Fruit fly (Drosophila melanogaster) whole organism, embryonic: ENCODE measurements around the gene CG6470.

ENCODE experiments used
- Aef1 ChIP-seq: fragments of 200-800 bp; sonication (Bioruptor generic); IDR thresholded peaks from 3 replicates; pipeline ENCODE4 v1.3.6; 2022; ENCODE audit warnings: missing biosample characterization, missing genetic modification characterization
- BEAF-32 ChIP-seq: fragments of 200-800 bp; sonication (Bioruptor generic); optimal IDR thresholded peaks from 3 replicates; lab custom pipeline; 2017; ENCODE audit warnings: missing biosample characterization, missing genetic modification characterization, mild to moderate bottlenecking, moderate library complexity, missing genetic modification reagents
- CG10209 ChIP-seq: fragments of 200-800 bp; sonication (Bioruptor generic); optimal IDR thresholded peaks from 3 replicates; lab custom pipeline; 2017; ENCODE audit warnings: missing biosample characterization, mild to moderate bottlenecking, missing genetic modification characterization, missing genetic modification reagents
- CG10431 ChIP-seq: fragments of 200-800 bp; sonication (Bioruptor generic); optimal IDR thresholded peaks from 3 replicates; lab custom pipeline; 2018; ENCODE audit warnings: missing biosample characterization, mild to moderate bottlenecking, missing genetic modification characterization
- CG10543 ChIP-seq: fragments of 200-800 bp; sonication (Bioruptor generic); optimal IDR thresholded peaks from 3 replicates; lab custom pipeline; 2017; ENCODE audit warnings: missing biosample characterization, mild to moderate bottlenecking, missing genetic modification characterization, moderate library complexity
- CG11398 ChIP-seq: fragments of 200-800 bp; sonication (Bioruptor generic); optimal IDR thresholded peaks from 2 replicates; lab custom pipeline; 2016; ENCODE audit warnings: missing biosample characterization, missing genetic modification characterization
- CG13123 ChIP-seq: fragments of 200-800 bp; sonication (Bioruptor generic); optimal IDR thresholded peaks from 2 replicates; lab custom pipeline; 2016; ENCODE audit warnings: missing biosample characterization, missing genetic modification characterization
- CG15601 ChIP-seq: fragments of 200-800 bp; sonication (Bioruptor generic); optimal IDR thresholded peaks from 3 replicates; lab custom pipeline; 2019; ENCODE audit warnings: missing biosample characterization, mild to moderate bottlenecking, missing genetic modification characterization, moderate library complexity
- CG16813 ChIP-seq: fragments of 200-800 bp; sonication (Bioruptor generic); IDR thresholded peaks from 3 replicates; pipeline ENCODE4 v1.3.6; 2022; ENCODE audit warnings: missing biosample characterization, missing genetic modification characterization; ENCODE audit not compliant: partially characterized antibody
- CG16863 ChIP-seq: fragments of 200-800 bp; sonication (Bioruptor generic); optimal IDR thresholded peaks from 3 replicates; lab custom pipeline; 2016; ENCODE audit warnings: missing biosample characterization, missing genetic modification characterization
- CG1832 ChIP-seq: fragments of 200-800 bp; sonication (Bioruptor generic); optimal IDR thresholded peaks from 2 replicates; lab custom pipeline; 2017; ENCODE audit warnings: missing biosample characterization, mild to moderate bottlenecking, missing genetic modification characterization, inconsistent platforms
- CG18599 ChIP-seq: fragments of 200-800 bp; sonication (Bioruptor generic); optimal IDR thresholded peaks from 3 replicates; lab custom pipeline; 2017; ENCODE audit warnings: missing biosample characterization, missing genetic modification characterization, mild to moderate bottlenecking, moderate library complexity, missing genetic modification reagents
- CG2889 ChIP-seq: fragments of 200-800 bp; sonication (Bioruptor generic); IDR thresholded peaks from 3 replicates; pipeline ENCODE4 v1.3.6; 2022; ENCODE audit warnings: missing biosample characterization, missing genetic modification characterization
- CG3847 ChIP-seq: fragments of 200-800 bp; sonication (Bioruptor generic); IDR thresholded peaks from 2 replicates; pipeline ENCODE4 v1.3.6; 2022; ENCODE audit warnings: missing biosample characterization, missing genetic modification characterization
- CG3995 ChIP-seq: fragments of 200-800 bp; sonication (Bioruptor generic); optimal IDR thresholded peaks from 3 replicates; lab custom pipeline; 2016; ENCODE audit warnings: missing biosample characterization, missing genetic modification characterization
- CG43689 ChIP-seq: fragments of 200-800 bp; sonication (Bioruptor generic); IDR thresholded peaks from 2 replicates; pipeline ENCODE4 v1.3.6; 2022; ENCODE audit warnings: missing biosample characterization, missing genetic modification characterization
- CG6689 ChIP-seq: fragments of 200-800 bp; sonication (Bioruptor generic); IDR thresholded peaks from 2 replicates; pipeline ENCODE4 v1.3.6; 2022; ENCODE audit warnings: missing biosample characterization, missing genetic modification characterization
- CG6854 ChIP-seq: fragments of 200-800 bp; sonication (Bioruptor generic); optimal IDR thresholded peaks from 3 replicates; lab custom pipeline; 2017; ENCODE audit warnings: missing biosample characterization, mild to moderate bottlenecking, missing genetic modification characterization
- CG7839 ChIP-seq: fragments of 200-800 bp; sonication (Bioruptor generic); optimal IDR thresholded peaks from 3 replicates; lab custom pipeline; 2018; ENCODE audit warnings: missing biosample characterization, mild to moderate bottlenecking, missing genetic modification characterization, moderate library complexity
- CG8281 ChIP-seq: fragments of 200-800 bp; sonication (Bioruptor generic); optimal IDR thresholded peaks from 2 replicates; lab custom pipeline; 2018; ENCODE audit warnings: missing biosample characterization, mild to moderate bottlenecking, missing genetic modification characterization, moderate library complexity
- CG8924 ChIP-seq: fragments of 200-800 bp; optimal IDR thresholded peaks from 3 replicates; lab custom pipeline; 2019; ENCODE audit warnings: missing biosample characterization, mild to moderate bottlenecking, missing genetic modification characterization, moderate library complexity
- CG8944 ChIP-seq: fragments of 200-800 bp; sonication (Bioruptor generic); optimal IDR thresholded peaks from 3 replicates; lab custom pipeline; 2016; ENCODE audit warnings: missing biosample characterization, missing genetic modification characterization
- CG9215 ChIP-seq: fragments of 200-800 bp; sonication (Bioruptor generic); IDR thresholded peaks from 2 replicates; pipeline ENCODE4 v1.3.6; 2022; ENCODE audit warnings: missing biosample characterization, missing genetic modification characterization
- CG9727 ChIP-seq: fragments of 200-800 bp; sonication (Bioruptor generic); optimal IDR thresholded peaks from 3 replicates; lab custom pipeline; 2017; ENCODE audit warnings: missing biosample characterization, mild to moderate bottlenecking, missing genetic modification characterization
- CG9797 ChIP-seq: fragments of 200-800 bp; sonication (Bioruptor generic); optimal IDR thresholded peaks from 3 replicates; lab custom pipeline; 2018; ENCODE audit warnings: missing biosample characterization, mild to moderate bottlenecking, missing genetic modification characterization
- CrebB ChIP-seq: fragments of 200-800 bp; sonication (Bioruptor generic); optimal IDR thresholded peaks from 3 replicates; lab custom pipeline; 2018; ENCODE audit warnings: missing biosample characterization, mild to moderate bottlenecking, missing genetic modification characterization
- D ChIP-seq, 2 experiments: fragments of 200-800 bp in 1 of 2; fragments of >200 bp in 1 of 2; sonication (Bioruptor generic) in 1 of 2; optimal IDR thresholded peaks; 2 replicates in 1 of 2; 3 replicates in 1 of 2; lab custom pipeline; 2017; ENCODE audit warnings: mild to moderate bottlenecking in 1 of 2, missing biosample characterization in 1 of 2, missing genetic modification characterization in 1 of 2, missing genetic modification reagents in 1 of 2
- Fer2 ChIP-seq: fragments of 200-800 bp; sonication (Bioruptor generic); optimal IDR thresholded peaks from 2 replicates; lab custom pipeline; 2018; ENCODE audit warnings: missing biosample characterization, mild to moderate bottlenecking, missing genetic modification characterization, moderate library complexity
- MESR4 ChIP-seq: fragments of 200-800 bp; sonication (Bioruptor generic); optimal IDR thresholded peaks from 2 replicates; lab custom pipeline; 2018; ENCODE audit warnings: missing biosample characterization, mild to moderate bottlenecking, missing genetic modification characterization, moderate library complexity
- MTF-1 ChIP-seq: fragments of 200-800 bp; sonication (Bioruptor generic); optimal IDR thresholded peaks from 2 replicates; lab custom pipeline; 2018; ENCODE audit warnings: missing biosample characterization, mild to moderate bottlenecking, missing genetic modification characterization, borderline replicate concordance
- Mes4 ChIP-seq: fragments of 200-800 bp; sonication (Bioruptor generic); optimal IDR thresholded peaks from 2 replicates; lab custom pipeline; 2016; ENCODE audit warnings: missing biosample characterization, missing genetic modification characterization
- NK7.1 ChIP-seq: fragments of 200-800 bp; sonication (Bioruptor generic); optimal IDR thresholded peaks from 3 replicates; lab custom pipeline; 2016; ENCODE audit warnings: missing biosample characterization, missing genetic modification characterization
- Oli ChIP-seq: fragments of 200-800 bp; sonication (Bioruptor generic); optimal IDR thresholded peaks from 2 replicates; lab custom pipeline; 2018; ENCODE audit warnings: missing biosample characterization, mild to moderate bottlenecking, missing genetic modification characterization, moderate library complexity
- Pdp1 ChIP-seq, 2 experiments: fragments of 200-800 bp; sonication (Bioruptor generic); optimal IDR thresholded peaks; 3 replicates each; lab custom pipeline; 2016; ENCODE audit warnings: missing biosample characterization in 2 of 2, missing genetic modification characterization in 2 of 2, mild to moderate bottlenecking in 1 of 2, moderate library complexity in 1 of 2
- Poxn ChIP-seq: fragments of 200-800 bp; sonication (Bioruptor generic); IDR thresholded peaks from 2 replicates; pipeline ENCODE4 v1.3.6; 2022; ENCODE audit warnings: missing biosample characterization, missing genetic modification characterization
- cad ChIP-seq: fragments of >200 bp; optimal IDR thresholded peaks from 2 replicates; lab custom pipeline; 2017; ENCODE audit warnings: missing biosample characterization, missing genetic modification characterization
- croc ChIP-seq: fragments of 200-800 bp; sonication (Bioruptor generic); conservative IDR thresholded peaks from 3 replicates; pipeline ENCODE4 v1.3.6; 2022; ENCODE audit warnings: missing biosample characterization, missing genetic modification characterization
- dmrt99B ChIP-seq: fragments of 200-800 bp; sonication (Bioruptor generic); optimal IDR thresholded peaks from 2 replicates; lab custom pipeline; 2018; ENCODE audit warnings: missing biosample characterization, mild to moderate bottlenecking, missing genetic modification characterization, moderate library complexity
- dysf ChIP-seq: fragments of 200-800 bp; sonication (Bioruptor generic); IDR thresholded peaks from 3 replicates; pipeline ENCODE4 v1.3.6; 2022; ENCODE audit warnings: missing biosample characterization, missing genetic modification characterization
- gcm2 ChIP-seq: fragments of 200-800 bp; sonication (Bioruptor generic); optimal IDR thresholded peaks from 2 replicates; lab custom pipeline; 2016; ENCODE audit warnings: missing biosample characterization, missing genetic modification characterization
- jigr1 ChIP-seq: fragments of 200-800 bp; sonication (Bioruptor generic); IDR thresholded peaks from 3 replicates; pipeline ENCODE4 v1.3.6; 2022; ENCODE audit warnings: missing biosample characterization, missing genetic modification characterization
- lab ChIP-seq: fragments of 200-800 bp; sonication (Bioruptor generic); optimal IDR thresholded peaks from 3 replicates; lab custom pipeline; 2017; ENCODE audit warnings: missing biosample characterization, missing genetic modification characterization, mild to moderate bottlenecking, moderate library complexity, missing genetic modification reagents
- mirr ChIP-seq: fragments of 200-800 bp; sonication (Bioruptor generic); optimal IDR thresholded peaks from 3 replicates; lab custom pipeline; 2018; ENCODE audit warnings: missing biosample characterization, mild to moderate bottlenecking, missing genetic modification characterization
- mld ChIP-seq: fragments of 200-800 bp; sonication (Bioruptor generic); IDR thresholded peaks from 3 replicates; pipeline ENCODE4 v1.3.6; 2022; ENCODE audit warnings: missing biosample characterization, missing genetic modification characterization; ENCODE audit not compliant: partially characterized antibody
- nerfin-2 ChIP-seq: fragments of 200-800 bp; sonication (Bioruptor generic); IDR thresholded peaks from 2 replicates; pipeline ENCODE4 v1.3.6; 2022; ENCODE audit warnings: missing biosample characterization, missing genetic modification characterization; ENCODE audit not compliant: partially characterized antibody
- pzg ChIP-seq: fragments of 200-800 bp; sonication (Bioruptor generic); optimal IDR thresholded peaks from 3 replicates; lab custom pipeline; 2018; ENCODE audit warnings: missing biosample characterization, mild to moderate bottlenecking, missing genetic modification characterization, moderate library complexity
- sim ChIP-seq: fragments of 200-800 bp; sonication (Bioruptor generic); IDR thresholded peaks from 2 replicates; pipeline ENCODE4 v1.3.6; 2022; ENCODE audit warnings: missing biosample characterization, missing genetic modification characterization
- tio ChIP-seq: fragments of 200-800 bp; sonication (Bioruptor generic); optimal IDR thresholded peaks from 2 replicates; lab custom pipeline; 2017; ENCODE audit warnings: missing biosample characterization, missing genetic modification characterization, inconsistent platforms
- twi ChIP-seq: fragments of 200-800 bp; optimal IDR thresholded peaks from 2 replicates; lab custom pipeline; 2019; ENCODE audit warnings: missing biosample characterization, mild to moderate bottlenecking, missing genetic modification characterization, moderate library complexity

CG6470 gene

DNA sequence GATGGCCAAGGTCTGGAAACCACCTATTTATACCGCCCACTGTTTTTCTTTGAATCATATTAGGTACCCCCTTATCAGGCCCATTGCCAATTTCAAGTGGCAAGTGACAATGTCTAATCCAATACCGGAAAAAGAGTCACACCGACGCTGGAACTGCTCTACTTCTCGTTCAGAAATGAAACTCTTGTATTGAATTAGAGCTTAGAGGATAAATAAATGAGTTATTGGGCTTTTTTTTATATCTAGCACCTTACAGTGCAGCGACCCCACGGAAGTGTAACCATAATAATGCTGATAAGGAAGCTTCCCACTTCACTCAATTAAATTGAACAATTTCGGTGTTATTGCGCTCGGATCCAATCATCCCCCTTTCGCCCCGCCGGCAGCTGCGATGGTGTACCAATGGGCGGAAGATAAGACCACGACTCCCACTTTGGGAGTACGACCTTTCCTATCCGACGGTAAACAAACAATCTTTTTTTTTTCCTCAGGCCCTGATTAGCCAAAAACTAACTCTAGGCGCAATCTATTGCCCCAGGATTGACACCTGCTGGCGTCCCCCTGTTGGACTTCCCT, 20.4 kb downstream of the CG6470 start, which contains the start of gene CG15043 (continued):
- no peak for TF ChIP-seq CG8944 (GFP tag; lab: Kevin White, UChicago)
- no peak for TF ChIP-seq Poxn (GFP tag; lab: Robert Waterston, UW)
- peak; percentile 61; the same call in 2 of the 3 replicates for TF ChIP-seq dysf
- peak; percentile 12 for TF ChIP-seq CG9727
- no peak for TF ChIP-seq MTF-1 (GFP tag; lab: Kevin White, UChicago)
- TF ChIP-seq BEAF-32 (GFP tag; lab: Kevin White, UChicago) = no peak
- no peak for TF ChIP-seq dmrt99B (tag; lab: Kevin White, UChicago)
- TF ChIP-seq mld (GFP tag; lab: Robert Waterston, UW) = no peak
- TF ChIP-seq CG10543 (GFP tag; lab: Kevin White, UChicago) = no peak
- peak; percentile 64 for TF ChIP-seq lab
- no peak for TF ChIP-seq CG3995 (GFP tag; lab: Kevin White, UChicago)
- no peak for TF ChIP-seq CG8924
- TF ChIP-seq CG3847 = peak; percentile 52; the same call in 1 of the 2 replicates
- TF ChIP-seq CG9215 = peak; percentile 60; the same call in 1 of the 2 replicates
- no peak for TF ChIP-seq CG9797 (GFP tag; lab: Kevin White, UChicago)
- no peak for TF ChIP-seq sim (GFP tag; lab: Robert Waterston, UW)
- TF ChIP-seq Aef1 (GFP tag; lab: Robert Waterston, UW) = peak; percentile 48; the same call in 2 of the 3 replicates
- TF ChIP-seq NK7.1 = peak; percentile 18
- no peak for TF ChIP-seq gcm2 (GFP tag; lab: Kevin White, UChicago)
- no peak for TF ChIP-seq CG10431
- TF ChIP-seq Pdp1 (GFP tag; optimal IDR thresholded peaks at IDR 0.05; lab: Kevin White, UChicago) = peak; percentile 25 to 29
- no peak for TF ChIP-seq CG11398
- TF ChIP-seq tio (GFP tag; lab: Kevin White, UChicago) = no peak
- TF ChIP-seq CG6854 = peak; percentile 26
- TF ChIP-seq CG16863 (GFP tag; lab: Kevin White, UChicago) = no peak
- no peak for TF ChIP-seq CG16813 (GFP tag; lab: Robert Waterston, UW)
- no peak for TF ChIP-seq CG7839 (tag; lab: Kevin White, UChicago)
- TF ChIP-seq croc (GFP tag; lab: Robert Waterston, UW) = no peak
- no peak for TF ChIP-seq CG1832 (GFP tag; lab: Kevin White, UChicago)
- peak; percentile 80 for TF ChIP-seq CG18599
- no peak for TF ChIP-seq pzg (GFP tag; lab: Kevin White, UChicago)
- TF ChIP-seq twi (tag; lab: Kevin White, UChicago) = no peak
- TF ChIP-seq Fer2 = no peak
- TF ChIP-seq cad (GFP tag; lab: Kevin White, UChicago) = no peak
- TF ChIP-seq nerfin-2 (GFP tag; lab: Robert Waterston, UW) = no peak
- TF ChIP-seq D (optimal IDR thresholded peaks at IDR 0.05; lab: Kevin White, UChicago) = no peak
- no peak for TF ChIP-seq D (GFP tag; optimal IDR thresholded peaks at IDR 0.05; lab: Kevin White, UChicago)
- TF ChIP-seq CG2889 = no peak
- no peak for TF ChIP-seq Oli
- TF ChIP-seq CrebB (tag; lab: Kevin White, UChicago) = no peak
- no peak for TF ChIP-seq CG15601 (tag; lab: Kevin White, UChicago)
- no peak for TF ChIP-seq CG8281 (tag; lab: Kevin White, UChicago)
- no peak for TF ChIP-seq mirr
- TF ChIP-seq CG43689 (GFP tag; lab: Robert Waterston, UW) = no peak
- no peak for TF ChIP-seq MESR4 (GFP tag; lab: Kevin White, UChicago)
- no peak for TF ChIP-seq CG13123 (GFP tag; lab: Kevin White, UChicago)
- peak; percentile 23 for TF ChIP-seq CG10209 (GFP tag; lab: Kevin White, UChicago)
- peak; percentile 28; the same call in 1 of the 2 replicates for TF ChIP-seq CG6689 (GFP tag; lab: Robert Waterston, UW)
- TF ChIP-seq Mes4 (GFP tag; lab: Kevin White, UChicago) = no peak
- no peak for TF ChIP-seq jigr1 (GFP tag; lab: Robert Waterston, UW)
